Fruit fly (Drosophila melanogaster) whole organism, wandering third instar larva: Measurements from ENCODE around the gene lds.

ENCODE experiments used
- Abd-B ChIP-seq: fragments of >200 bp; optimal IDR thresholded peaks from 2 replicates; lab custom pipeline; 2017; ENCODE audit warnings: missing biosample characterization, missing genetic modification characterization
- Dfd ChIP-seq: fragments of >200 bp; optimal IDR thresholded peaks from 2 replicates; lab custom pipeline; 2017; ENCODE audit warnings: missing biosample characterization, missing genetic modification characterization
- Vsx2 ChIP-seq: fragments of 200-300, 225-300 bp; sonication (Bioruptor generic); optimal IDR thresholded peaks from 2 replicates; lab custom pipeline; 2018; ENCODE audit warnings: missing biosample characterization, missing genetic modification characterization; ENCODE audit not compliant: partially characterized antibody
- dl ChIP-seq, 2 experiments: fragments of 175-275, 200-275 bp in 1 of 2; fragments of 200-275 bp in 1 of 2; sonication (Bioruptor generic); optimal IDR thresholded peaks; lab custom pipeline; 2018; ENCODE audit warnings: mild to moderate bottlenecking in 2 of 2, missing biosample characterization in 2 of 2, missing genetic modification characterization in 2 of 2, moderate library complexity in 2 of 2; ENCODE audit not compliant: partially characterized antibody in 2 of 2, insufficient read depth in 1 of 2
- dmrt93B ChIP-seq: fragments of 200-800 bp; sonication (Bioruptor generic); optimal IDR thresholded peaks from 2 replicates; lab custom pipeline; 2018; ENCODE audit warnings: missing biosample characterization, mild to moderate bottlenecking, missing genetic modification characterization
- psq ChIP-seq: fragments of 200-800 bp; sonication (Bioruptor generic); optimal IDR thresholded peaks from 3 replicates; lab custom pipeline; 2017; ENCODE audit warnings: missing biosample characterization, mild to moderate bottlenecking, missing genetic modification characterization, moderate library complexity
- woc ChIP-seq: sonication (Bioruptor generic); optimal IDR thresholded peaks from 2 replicates; lab custom pipeline; 2016; ENCODE audit warnings: missing biosample characterization, mild to moderate bottlenecking, missing genetic modification characterization

DNA sequence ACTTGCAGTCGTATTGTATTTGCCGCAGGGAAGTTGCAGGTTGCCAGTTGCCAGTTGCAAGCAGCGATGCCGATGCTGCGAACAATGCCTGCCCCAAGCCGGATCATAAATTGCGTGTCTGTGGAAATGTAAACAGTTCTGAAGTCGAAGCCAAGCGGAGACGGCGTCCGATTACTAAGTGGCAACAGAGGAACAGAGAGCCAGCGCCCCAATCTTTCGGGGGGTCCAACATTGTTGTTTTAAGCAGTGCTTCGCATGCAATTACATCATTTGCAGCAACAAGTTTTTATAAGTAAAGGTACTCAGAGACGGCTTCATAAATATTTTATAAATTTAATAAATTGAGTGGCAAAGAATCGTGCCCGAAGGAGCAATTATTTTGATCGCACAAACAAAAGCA is 34.2 kb downstream of the lds start:
- TF ChIP-seq dmrt93B = no peak
- no peak for TF ChIP-seq Vsx2
- TF ChIP-seq dl (GFP tag; optimal IDR thresholded peaks at IDR 0.05; lab: Kevin White, UChicago; ENCODE audit: insufficient read depth in 1 of 2, partially characterized antibody in 2 of 2) = no peak
- TF ChIP-seq woc = no peak
- TF ChIP-seq Abd-B (GFP tag; lab: Kevin White, UChicago) = no peak
- no peak for TF ChIP-seq Dfd (GFP tag; lab: Kevin White, UChicago)
- TF ChIP-seq psq (GFP tag; lab: Kevin White, UChicago) = no peak
